Worm (Caenorhabditis elegans): ENCODE data around the gene srsx-31.

ce11 chrV:11209452-11210188 is 45.3 kb downstream of the srsx-31 start:
- TF ChIP-seq nhr-237 (tag; optimal IDR thresholded peaks at IDR 0.05) (no peak), lin-35 (GFP tag; optimal IDR thresholded peaks at IDR 0.05) (no peak)

All from whole organism, L1 larva.